Fruit fly (Drosophila melanogaster): Measurements from ENCODE around the gene CG7536.

The CG7536 gene

dm6 chrX:18094747-18095352 is 6.5 kb upstream of the CG7536 start:
- no peak for TF ChIP-seq CG17801 (GFP tag; optimal IDR thresholded peaks at IDR 0.05; ENCODE audit: partially characterized antibody)

dm6 chrX:18094130-18094529 is 5.8 kb upstream of the CG7536 start:
- no peak for TF ChIP-seq CG17801 (GFP tag; optimal IDR thresholded peaks at IDR 0.05; ENCODE audit: partially characterized antibody)

dm6 chrX:18092810-18093222 is 4.5 kb upstream of the CG7536 start, which contains the start of gene RhoGAP16F:
RhoGAP16F (plus strand) TSS chrX:18093145.
- TF ChIP-seq CG17801 (GFP tag; optimal IDR thresholded peaks at IDR 0.05; ENCODE audit: partially characterized antibody), result peak; percentile 88

- TF ChIP-seq CG17801 (GFP tag; optimal IDR thresholded peaks at IDR 0.05; ENCODE audit: partially characterized antibody), result no peak
Measured at dm6 chrX:18092126-18092525, 3.8 kb upstream of the CG7536 start.

dm6 chrX:18091159-18091676 is 2.9 kb upstream of the CG7536 start, which contains the start of gene scu:
scu (plus strand) TSS chrX:18091259.
- peak; percentile 80 for TF ChIP-seq CG17801 (GFP tag; optimal IDR thresholded peaks at IDR 0.05; ENCODE audit: partially characterized antibody)

dm6 chrX:18090333-18090732 is 2.0 kb upstream of the CG7536 start, which contains the start of gene Swt1:
Swt1 (minus strand) TSS chrX:18090509.
- TF ChIP-seq CG17801 (GFP tag; optimal IDR thresholded peaks at IDR 0.05; ENCODE audit: partially characterized antibody), result peak; percentile 34

dm6 chrX:18085470-18085797 is 2.9 kb downstream of the CG7536 start, which contains the start of gene Ada3:
Ada3 (plus strand) TSS chrX:18085761.
- TF ChIP-seq CG17801 (GFP tag; optimal IDR thresholded peaks at IDR 0.05; ENCODE audit: partially characterized antibody), result peak; percentile 76

dm6 chrX:18084614-18085469 is 3.5 kb downstream of the CG7536 start:
- TF ChIP-seq CG17801 (GFP tag; optimal IDR thresholded peaks at IDR 0.05; ENCODE audit: partially characterized antibody), result no peak

dm6 chrX:18083528-18084365 is 4.6 kb downstream of the CG7536 start:
- no peak for TF ChIP-seq CG17801 (GFP tag; optimal IDR thresholded peaks at IDR 0.05; ENCODE audit: partially characterized antibody)

dm6 chrX:18082674-18083073 is 5.7 kb downstream of the CG7536 start:
- no peak for TF ChIP-seq CG17801 (GFP tag; optimal IDR thresholded peaks at IDR 0.05; ENCODE audit: partially characterized antibody)

dm6 chrX:18064183-18064582 is 24.1 kb downstream of the CG7536 start, which contains the start of gene Dhc16F:
Dhc16F (plus strand) TSS chrX:18064483.
- no peak for TF ChIP-seq CG17801 (GFP tag; optimal IDR thresholded peaks at IDR 0.05; ENCODE audit: partially characterized antibody)

- TF ChIP-seq CG17801 (GFP tag; optimal IDR thresholded peaks at IDR 0.05; ENCODE audit: partially characterized antibody), result no peak
Measured at dm6 chrX:18063144-18063772, 25.1 kb downstream of the CG7536 start, which contains the start of gene Sh. Sh (minus strand) TSS chrX:18063247.

dm6 chrX:18058108-18058507 is 30.2 kb downstream of the CG7536 start:
- no peak for TF ChIP-seq CG17801 (GFP tag; optimal IDR thresholded peaks at IDR 0.05; ENCODE audit: partially characterized antibody)

dm6 chrX:18057202-18057601 is 31.1 kb downstream of the CG7536 start:
- TF ChIP-seq CG17801 (GFP tag; optimal IDR thresholded peaks at IDR 0.05; ENCODE audit: partially characterized antibody), result no peak
